Fruit fly (Drosophila melanogaster): ENCODE measurements around the gene MBD-like.
A peak's percentile ranks its signal among the peaks of the same experiment; 100 is the strongest.

Gene MBD-like

DNA sequence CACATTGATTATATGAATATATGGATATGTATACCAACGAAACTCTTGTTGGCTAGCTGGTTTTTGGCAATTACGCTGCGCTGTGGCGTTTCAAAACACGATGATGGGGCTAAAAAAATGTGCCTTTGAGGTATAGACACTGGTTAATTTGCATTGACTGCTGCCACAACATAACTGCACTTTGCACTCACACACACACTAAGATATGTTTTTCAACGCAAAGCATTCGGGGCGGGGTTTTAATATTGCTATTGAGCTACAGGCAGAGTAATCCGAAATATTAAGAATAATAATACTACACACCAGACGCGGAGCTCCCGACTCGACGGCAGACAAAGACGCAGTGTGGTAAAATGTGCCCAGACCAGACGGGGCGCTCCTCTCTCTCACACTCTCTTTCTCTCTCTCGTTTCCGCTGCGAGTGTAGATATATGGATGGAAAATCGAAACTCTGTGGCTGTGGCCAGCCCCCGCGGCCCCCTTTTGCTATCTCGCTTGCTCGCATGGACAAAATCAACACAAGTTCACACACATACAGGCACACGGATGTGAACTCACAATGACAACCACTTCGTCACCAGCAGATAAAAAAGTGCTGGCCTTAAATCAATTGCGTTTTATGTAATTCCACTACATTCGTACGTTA lies 8.4 kb upstream of the MBD-like start:
- TF ChIP-seq tai (GFP tag; optimal IDR thresholded peaks at IDR 0.05) (no peak), rgr (GFP tag; optimal IDR thresholded peaks at IDR 0.05) (peak; percentile 68), Rel (GFP tag; optimal IDR thresholded peaks at IDR 0.05) (no peak), Rel (tag; optimal IDR thresholded peaks at IDR 0.05) (peak; percentile 73), Jra (GFP tag; optimal IDR thresholded peaks at IDR 0.05) (peak; percentile 59), Hnf4 (GFP tag; optimal IDR thresholded peaks at IDR 0.05) (peak; percentile 36), foxo (GFP tag; optimal IDR thresholded peaks at IDR 0.05) (peak in 1 of 2 experiments; percentile 58), N (GFP tag; optimal IDR thresholded peaks at IDR 0.05) (peak; percentile 49), woc (GFP tag; optimal IDR thresholded peaks at IDR 0.05) (peak; percentile 24), psq (GFP tag; optimal IDR thresholded peaks at IDR 0.05) (peak; percentile 42), Dif (GFP tag; optimal IDR thresholded peaks at IDR 0.05; ENCODE audit: partially characterized antibody) (peak; percentile 96), sage (GFP tag; optimal IDR thresholded peaks at IDR 0.05) (no peak), Hr78 (GFP tag; optimal IDR thresholded peaks at IDR 0.05) (no peak), dmrt93B (GFP tag; optimal IDR thresholded peaks at IDR 0.05) (no peak), dl (GFP tag; optimal IDR thresholded peaks at IDR 0.05; ENCODE audit: insufficient read depth in 1 of 2, partially characterized antibody in 2 of 2) (peak; percentile 96), Sp1 (GFP tag; optimal IDR thresholded peaks at IDR 0.05) (peak; percentile 56), Myc (optimal IDR thresholded peaks at IDR 0.05) (no peak), ey (GFP tag; optimal IDR thresholded peaks at IDR 0.05) (peak; percentile 5), OdsH (GFP tag; optimal IDR thresholded peaks at IDR 0.05) (peak; percentile 58), h (GFP tag; optimal IDR thresholded peaks at IDR 0.05) (peak; percentile 80), Hr83 (GFP tag; optimal IDR thresholded peaks at IDR 0.05; ENCODE audit: poor library complexity, severe bottlenecking) (peak; percentile 94), jim (GFP tag; optimal IDR thresholded peaks at IDR 0.05) (peak; percentile 20), HLH106 (tag; optimal IDR thresholded peaks at IDR 0.05) (peak; percentile 39), fru (GFP tag; optimal IDR thresholded peaks at IDR 0.05) (peak; percentile 57), br (GFP tag; optimal IDR thresholded peaks at IDR 0.05) (peak; percentile 66), dsf (GFP tag; optimal IDR thresholded peaks at IDR 0.05; ENCODE audit: borderline replicate concordance) (no peak)

DNA sequence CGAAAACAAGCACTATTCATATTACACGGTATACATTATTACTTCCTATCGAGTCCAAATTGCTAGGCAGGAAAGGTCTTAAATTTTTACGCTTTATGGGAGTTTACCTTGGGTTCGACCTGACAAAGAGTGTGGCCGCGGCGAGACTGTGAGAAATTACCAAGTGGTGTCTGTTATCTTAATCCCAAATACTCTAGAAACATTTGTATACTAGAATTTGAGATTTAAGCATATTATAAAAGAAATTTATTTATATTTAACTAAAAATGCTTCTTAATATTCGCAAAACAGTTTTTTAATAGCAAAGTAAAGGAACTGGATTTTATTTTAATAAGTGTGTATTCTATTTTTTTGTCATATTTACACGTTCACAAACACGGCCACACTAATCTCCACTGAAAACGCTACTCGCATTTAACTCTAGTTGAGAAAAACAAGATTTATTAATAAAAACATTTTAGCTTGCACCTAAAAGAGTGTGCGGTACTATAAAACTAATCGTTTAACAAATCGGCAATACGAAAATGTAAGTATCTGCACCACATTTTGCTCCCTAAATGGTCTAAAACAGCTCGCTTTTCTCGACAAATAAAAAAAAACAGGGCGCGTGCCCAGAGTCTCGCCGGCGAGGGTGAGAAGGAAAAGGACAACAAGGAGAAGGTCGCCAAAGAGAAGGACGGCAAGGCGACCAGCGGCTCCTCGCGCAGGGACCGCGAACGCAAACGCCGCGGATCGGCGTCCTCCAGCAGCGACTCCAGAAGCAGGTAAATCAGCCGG lies 7.7 kb upstream of the MBD-like start, which contains the start of the genes mura and RnpS1:
mura (minus strand) TSS at position 148 of the 777 bp plus-strand sequence.
RnpS1 (plus strand) TSS at position 376 of the 777 bp plus-strand sequence.
- TF ChIP-seq dmrt93B (GFP tag; optimal IDR thresholded peaks at IDR 0.05) = no peak
- no peak for TF ChIP-seq Rel (GFP tag; optimal IDR thresholded peaks at IDR 0.05)
- TF ChIP-seq Rel (tag; optimal IDR thresholded peaks at IDR 0.05) = peak; percentile 58

DNA sequence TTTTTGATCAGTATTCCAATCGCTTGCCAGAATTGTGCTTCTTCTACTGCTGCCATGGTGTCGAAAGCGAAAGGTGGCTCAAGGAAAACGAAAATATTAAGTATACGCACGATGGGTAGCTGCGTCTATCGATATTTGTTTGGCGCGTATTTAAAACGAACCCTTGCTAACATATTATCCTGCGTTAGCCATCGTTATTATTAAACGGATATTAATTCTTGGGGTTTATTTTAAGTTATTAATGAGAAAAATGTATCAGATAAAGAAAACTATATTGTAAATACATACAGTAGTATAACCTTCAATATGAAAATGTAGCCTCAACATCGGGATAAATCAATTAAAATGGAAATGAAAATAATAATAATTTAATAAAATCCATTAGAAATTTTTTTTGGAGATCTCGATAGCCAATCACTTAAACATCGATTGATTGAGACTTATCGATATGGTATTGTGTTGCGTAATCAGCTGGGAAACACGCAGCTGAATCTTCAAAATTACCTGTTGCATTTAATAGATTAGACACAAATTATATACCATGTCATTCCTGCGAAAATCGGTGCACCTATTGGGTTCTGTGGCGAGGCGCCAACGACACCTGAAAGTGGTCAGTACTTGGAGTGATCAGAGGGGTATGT lies 4.1 kb upstream of the MBD-like start, which contains the start of the genes CG9386 and BckdhA:
CG9386 (minus strand) TSS at position 75 of the 641 bp plus-strand sequence.
BckdhA (plus strand) TSS at position 452 of the 641 bp plus-strand sequence.
- no peak for TF ChIP-seq dsf (GFP tag; optimal IDR thresholded peaks at IDR 0.05; ENCODE audit: borderline replicate concordance)
- peak; percentile 18 for TF ChIP-seq Jra (GFP tag; optimal IDR thresholded peaks at IDR 0.05)
- TF ChIP-seq Dif (GFP tag; optimal IDR thresholded peaks at IDR 0.05; ENCODE audit: partially characterized antibody) = no peak
- TF ChIP-seq woc (GFP tag; optimal IDR thresholded peaks at IDR 0.05) = peak; percentile 48
- TF ChIP-seq h (GFP tag; optimal IDR thresholded peaks at IDR 0.05) = peak; percentile 57
- no peak for TF ChIP-seq Hr78 (GFP tag; optimal IDR thresholded peaks at IDR 0.05)
- TF ChIP-seq foxo (GFP tag; optimal IDR thresholded peaks at IDR 0.05) = peak in 1 of 2 experiments; percentile 62
- TF ChIP-seq psq (GFP tag; optimal IDR thresholded peaks at IDR 0.05) = peak; percentile 40
- TF ChIP-seq Hnf4 (GFP tag; optimal IDR thresholded peaks at IDR 0.05) = no peak
- TF ChIP-seq Rel (GFP tag; optimal IDR thresholded peaks at IDR 0.05) = no peak
- TF ChIP-seq Rel (tag; optimal IDR thresholded peaks at IDR 0.05) = peak; percentile 82
- TF ChIP-seq ey (GFP tag; optimal IDR thresholded peaks at IDR 0.05) = peak; percentile 13
- TF ChIP-seq usp (GFP tag; optimal IDR thresholded peaks at IDR 0.05) = no peak
- TF ChIP-seq sage (GFP tag; optimal IDR thresholded peaks at IDR 0.05) = no peak
- no peak for TF ChIP-seq jim (GFP tag; optimal IDR thresholded peaks at IDR 0.05)
- no peak for TF ChIP-seq N (GFP tag; optimal IDR thresholded peaks at IDR 0.05)
- no peak for TF ChIP-seq Abd-B (GFP tag; optimal IDR thresholded peaks at IDR 0.05)
- TF ChIP-seq HLH106 (tag; optimal IDR thresholded peaks at IDR 0.05) = peak; percentile 31
- peak; percentile 48 for TF ChIP-seq Hr83 (GFP tag; optimal IDR thresholded peaks at IDR 0.05; ENCODE audit: poor library complexity, severe bottlenecking)
- TF ChIP-seq rgr (GFP tag; optimal IDR thresholded peaks at IDR 0.05) = peak; percentile 54
- TF ChIP-seq pan (optimal IDR thresholded peaks at IDR 0.05) = no peak
- TF ChIP-seq OdsH (GFP tag; optimal IDR thresholded peaks at IDR 0.05) = peak; percentile 21
- TF ChIP-seq fru (GFP tag; optimal IDR thresholded peaks at IDR 0.05) = peak; percentile 41
- peak; percentile 48 for TF ChIP-seq Sp1 (GFP tag; optimal IDR thresholded peaks at IDR 0.05)
- no peak for TF ChIP-seq brk (GFP tag; optimal IDR thresholded peaks at IDR 0.05)

Data from whole organism, wandering third instar larva.